Worm (Caenorhabditis elegans) whole organism, L2 larva: ENCODE results near the gene T21B4.3.

Experiments used
- ama-1 ChIP-seq: fragments of 150-350 bp; optimal IDR thresholded peaks from 2 replicates; lab custom pipeline; 2018; ENCODE audit warnings: inconsistent platforms
- blmp-1 ChIP-seq: sonication (generic microtip); optimal IDR thresholded peaks from 2 replicates; lab custom pipeline; 2017; ENCODE audit warnings: missing genetic modification characterization, mild to moderate bottlenecking, missing compliant biosample characterization, antibody characterized with exemption, moderate library complexity; ENCODE audit not compliant: insufficient read depth
- elt-1 ChIP-seq: fragments of 150-350 bp; optimal IDR thresholded peaks from 2 replicates; lab custom pipeline; 2014; ENCODE audit warnings: missing biosample characterization, missing genetic modification characterization
- nhr-11 ChIP-seq: fragments of 150-350 bp; optimal IDR thresholded peaks from 2 replicates; lab custom pipeline; 2014; ENCODE audit warnings: missing biosample characterization, missing genetic modification characterization
- nhr-237 ChIP-seq: fragments of 150-350 bp; optimal IDR thresholded peaks from 2 replicates; lab custom pipeline; 2014; ENCODE audit warnings: missing biosample characterization, missing genetic modification characterization
- peb-1 ChIP-seq: fragments of 150-350 bp; optimal IDR thresholded peaks from 2 replicates; lab custom pipeline; 2014; ENCODE audit warnings: missing biosample characterization, missing genetic modification characterization
- skn-1 ChIP-seq: sonication (generic microtip); optimal IDR thresholded peaks from 2 replicates; lab custom pipeline; 2017; ENCODE audit warnings: missing biosample characterization, missing genetic modification characterization
- snpc-4 ChIP-seq: fragments of 150-350 bp; optimal IDR thresholded peaks from 2 replicates; lab custom pipeline; 2014; ENCODE audit warnings: missing biosample characterization, missing genetic modification characterization
- unc-39 ChIP-seq: fragments of 150-350 bp; optimal IDR thresholded peaks from 2 replicates; lab custom pipeline; 2014; ENCODE audit warnings: missing biosample characterization, missing genetic modification characterization
- unc-62 ChIP-seq: fragments of 150-350 bp; optimal IDR thresholded peaks from 2 replicates; lab custom pipeline; 2014; ENCODE audit warnings: missing biosample characterization, missing genetic modification reagents, missing genetic modification characterization
- zag-1 ChIP-seq: fragments of 150-350 bp; optimal IDR thresholded peaks from 2 replicates; lab custom pipeline; 2014; ENCODE audit warnings: missing biosample characterization, missing genetic modification characterization
- ztf-11 ChIP-seq: sonication (generic microtip); optimal IDR thresholded peaks from 2 replicates; lab custom pipeline; 2017; ENCODE audit warnings: missing biosample characterization, missing genetic modification characterization

DNA sequence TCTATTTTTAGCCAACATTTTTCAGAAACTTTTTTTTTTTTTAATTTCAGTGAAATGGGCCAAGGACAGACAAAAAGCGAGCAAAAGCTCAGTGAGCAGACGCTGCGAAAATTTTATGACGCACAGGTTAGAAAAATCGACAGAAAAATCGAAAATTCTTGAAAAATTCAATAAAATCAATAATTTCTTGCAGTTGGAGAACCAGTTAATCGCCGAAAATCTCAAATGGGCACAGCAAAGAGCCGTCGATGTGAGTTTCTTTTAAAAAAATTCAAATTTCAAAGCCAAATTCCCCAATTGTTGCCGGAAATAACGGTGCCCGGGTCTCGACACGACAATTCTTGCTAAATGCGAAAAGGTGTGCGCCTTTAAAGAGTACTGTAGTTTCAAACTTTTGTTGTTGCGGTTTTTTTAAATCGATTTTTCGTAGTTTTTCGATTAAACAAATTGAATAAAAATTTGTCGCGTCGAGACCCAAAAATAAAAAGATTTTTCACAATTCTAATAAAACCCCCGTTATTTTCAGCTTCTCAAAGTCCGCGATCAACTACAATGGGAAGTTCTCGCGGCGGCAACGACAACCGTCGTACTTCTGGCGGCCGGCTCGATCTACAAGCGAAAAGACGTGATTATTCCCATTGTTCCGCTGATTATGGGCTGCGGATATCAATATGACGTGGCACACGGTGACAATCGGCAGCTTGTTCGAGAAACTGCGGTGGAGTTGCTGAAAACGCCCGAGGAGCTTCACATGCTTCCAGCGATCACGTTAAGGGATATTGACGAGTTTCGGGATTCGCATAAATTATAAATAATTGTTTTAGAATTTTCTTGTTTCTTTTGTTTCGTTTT lies 36.1 kb downstream of the T21B4.3 start, which contains the start of gene tag-280:
- no peak for TF ChIP-seq snpc-4 (tag; lab: Kevin White, UChicago)
- no peak for TF ChIP-seq unc-62
- no peak for TF ChIP-seq nhr-237 (tag; lab: Kevin White, UChicago)
- no peak for TF ChIP-seq unc-39 (tag; lab: Kevin White, UChicago)
- TF ChIP-seq ztf-11 (tag; lab: Kevin White, UChicago) = no peak
- TF ChIP-seq peb-1 (tag; lab: Kevin White, UChicago) = no peak
- no peak for TF ChIP-seq nhr-11 (tag; lab: Kevin White, UChicago)
- no peak for TF ChIP-seq ama-1 (lab: Kevin White, UChicago)
- no peak for TF ChIP-seq zag-1 (tag; lab: Kevin White, UChicago)
- no peak for TF ChIP-seq skn-1
- TF ChIP-seq elt-1 (tag; lab: Kevin White, UChicago) = no peak
- no peak for TF ChIP-seq blmp-1 (tag; lab: Kevin White, UChicago)
